Fruit fly (Drosophila melanogaster) whole organism, larva: Measurements from ENCODE around the gene ND-51.
A peak's percentile ranks its signal among the peaks of the same experiment; 100 is the strongest.

ENCODE experiments used
- noc ChIP-seq: fragments of 200-800 bp; sonication (Bioruptor generic); optimal IDR thresholded peaks from 3 replicates; lab custom pipeline; 2019; ENCODE audit warnings: missing biosample characterization, mild to moderate bottlenecking, missing genetic modification characterization, moderate library complexity

Gene ND-51

dm6 chr2L:6068544-6069251, 6.1 kb upstream of the ND-51 start, which contains the start of the genes CG9150 and Pfdn1:
TSS of gene CG9150 (minus strand) at chr2L:6068594.
TSS of gene Pfdn1 (plus strand) at chr2L:6069079.
- TF ChIP-seq noc (tag; lab: Kevin White, UChicago): no peak

dm6 chr2L:6065823-6066222, 3.3 kb upstream of the ND-51 start, which contains the start of the genes Fbw5 and CG9147:
TSS of gene Fbw5 (minus strand) at chr2L:6065953.
TSS of gene CG9147 (plus strand) at chr2L:6065997.
- peak; percentile 99 for TF ChIP-seq noc (tag; lab: Kevin White, UChicago)

dm6 chr2L:6060210-6060609, 2.3 kb downstream of the ND-51 start, which contains the start of gene CG34180:
TSS of gene CG34180 (plus strand) at chr2L:6060510.
- TF ChIP-seq noc (tag; lab: Kevin White, UChicago): no peak

- no peak for TF ChIP-seq noc (tag; lab: Kevin White, UChicago)
Measured at dm6 chr2L:6053874-6054469, 8.6 kb downstream of the ND-51 start, which contains the start of gene CG13995. TSS of gene CG13995 (plus strand) at chr2L:6054302.

- peak; percentile 95 for TF ChIP-seq noc (tag; lab: Kevin White, UChicago)
Measured at dm6 chr2L:6051212-6051621, 11.3 kb downstream of the ND-51 start.

- TF ChIP-seq noc (tag; lab: Kevin White, UChicago): no peak
Measured at dm6 chr2L:6050575-6050974, 12.0 kb downstream of the ND-51 start, which contains the start of gene CG9135. TSS of gene CG9135 (plus strand) at chr2L:6050800.

dm6 chr2L:6048542-6048941, 14.0 kb downstream of the ND-51 start, which contains the start of the genes CG34179 and slmo:
TSS of gene CG34179 (minus strand) at chr2L:6048706.
TSS of gene slmo (minus strand) at chr2L:6048706.
- TF ChIP-seq noc (tag; lab: Kevin White, UChicago): no peak

dm6 chr2L:6047528-6048160, 14.9 kb downstream of the ND-51 start, which contains the start of gene IPIP:
TSS of gene IPIP (plus strand) at chr2L:6048002.
- no peak for TF ChIP-seq noc (tag; lab: Kevin White, UChicago)

- TF ChIP-seq noc (tag; lab: Kevin White, UChicago): no peak
Measured at dm6 chr2L:6046865-6047264, 15.7 kb downstream of the ND-51 start.

- peak; percentile 80 for TF ChIP-seq noc (tag; lab: Kevin White, UChicago)
Measured at dm6 chr2L:6045972-6046718, 16.4 kb downstream of the ND-51 start, which contains the start of gene Pfas. TSS of gene Pfas (minus strand) at chr2L:6046050.

- TF ChIP-seq noc (tag; lab: Kevin White, UChicago): no peak
Measured at dm6 chr2L:6045484-6045883, 17.1 kb downstream of the ND-51 start.

dm6 chr2L:6037830-6038229, 24.7 kb downstream of the ND-51 start, which contains the start of the genes CG9117 and CG31643:
TSS of gene CG9117 (minus strand) at chr2L:6037902.
TSS of gene CG31643 (plus strand) at chr2L:6038117.
- peak; percentile 76 for TF ChIP-seq noc (tag; lab: Kevin White, UChicago)

dm6 chr2L:6036710-6037109, 25.8 kb downstream of the ND-51 start, which contains the start of gene mtm:
TSS of gene mtm (minus strand) at chr2L:6037015.
- TF ChIP-seq noc (tag; lab: Kevin White, UChicago): no peak

dm6 chr2L:6035155-6035554, 27.4 kb downstream of the ND-51 start:
- TF ChIP-seq noc (tag; lab: Kevin White, UChicago): no peak

- TF ChIP-seq noc (tag; lab: Kevin White, UChicago): no peak
Measured at dm6 chr2L:6034344-6034743, 28.2 kb downstream of the ND-51 start, which contains the start of gene CG9109. TSS of gene CG9109 (minus strand) at chr2L:6034423.
